Worm (Caenorhabditis elegans): ENCODE results near the gene sru-12.
"Not testable (repeated sequence)": the region's sequence is repeated elsewhere in the genome, so short reads cannot be mapped to it uniquely, and the experiment has no call there.

sru-12 gene

ce11 chrIV:13588544-13589043 is 5.6 kb downstream of the sru-12 start, which contains the start of gene sru-9:
Gene sru-9, plus strand, starts transcription at chrIV:13588993.
- TF ChIP-seq snpc-1.2 (GFP tag; IDR thresholded peaks at IDR 0.05) = peak; percentile 66

ce11 chrIV:13591645-13592044 is 8.6 kb downstream of the sru-12 start, which contains the start of gene tsp-5:
Gene tsp-5, minus strand, starts transcription at chrIV:13591745.
- no peak for TF ChIP-seq nhr-10 (tag; optimal IDR thresholded peaks at IDR 0.05)
- peak; percentile 33 for TF ChIP-seq aha-1 (tag)
- TF ChIP-seq lin-38 (GFP tag; IDR thresholded peaks at IDR 0.05) = no peak
- no peak for TF ChIP-seq dmd-9 (GFP tag; IDR thresholded peaks at IDR 0.05)

- TF ChIP-seq vab-7 (GFP tag; IDR thresholded peaks at IDR 0.05) (no peak), ama-1 (optimal IDR thresholded peaks at IDR 0.05) (no peak), F26F4.8 (GFP tag; conservative IDR thresholded peaks at IDR 0.05) (no peak), pha-4 (GFP tag; IDR thresholded peaks at IDR 0.05) (no peak), pha-4 (tag; optimal IDR thresholded peaks at IDR 0.05) (no peak), attf-4 (tag; optimal IDR thresholded peaks at IDR 0.05) (no peak), R02D3.7 (tag; optimal IDR thresholded peaks at IDR 0.05) (no peak), spr-3 (GFP tag; optimal IDR thresholded peaks at IDR 0.05) (no peak), saeg-2 (GFP tag; IDR thresholded peaks at IDR 0.05) (no peak), ceh-32 (tag; optimal IDR thresholded peaks at IDR 0.05; ENCODE audit: poor library complexity) (no peak), nhr-77 (tag; optimal IDR thresholded peaks at IDR 0.05) (no peak), daf-19 (GFP tag; conservative IDR thresholded peaks at IDR 0.05) (no peak), mes-2 (tag; optimal IDR thresholded peaks at IDR 0.05; ENCODE audit: poor library complexity, severe bottlenecking) (no peak), egl-43 (GFP tag; IDR thresholded peaks at IDR 0.05) (no peak), daf-16 (GFP tag; optimal IDR thresholded peaks at IDR 0.05) (no peak), daf-16 (tag; optimal IDR thresholded peaks at IDR 0.05) (no peak), daf-8 (GFP tag; IDR thresholded peaks at IDR 0.05) (no peak), D1046.2 (GFP tag; IDR thresholded peaks at IDR 0.05) (no peak), nhr-41 (GFP tag; IDR thresholded peaks at IDR 0.05) (no peak), dmd-8 (GFP tag; IDR thresholded peaks at IDR 0.05) (no peak)
These were observed 10.3 kb downstream of the sru-12 start, which contains the start of gene Y45F10B.3 for ce11 chrIV:13593351-13593750. Gene Y45F10B.3, plus strand, starts transcription at chrIV:13593651.

DNA sequence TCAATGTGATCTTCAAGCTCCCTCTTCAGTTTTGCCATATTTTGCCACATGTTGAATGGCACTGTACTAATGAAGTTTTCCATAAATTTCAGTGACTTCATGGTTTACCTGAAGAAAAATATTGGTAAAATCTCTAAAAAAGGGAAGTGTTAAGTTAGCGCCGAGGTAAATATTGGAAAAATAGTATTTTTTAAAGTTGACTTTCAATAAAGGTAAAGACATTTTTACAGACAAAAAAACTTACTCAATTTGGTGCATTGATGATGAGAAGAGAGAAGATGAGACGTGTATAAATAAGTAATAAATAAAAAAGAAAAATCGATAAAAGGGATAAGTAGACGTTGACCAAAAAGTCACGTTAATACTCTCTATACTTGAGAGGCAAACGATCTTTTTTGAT is 14.8 kb downstream of the sru-12 start, which contains the start of gene Y45F10B.9:
Y45F10B.9 (minus strand) TSS at position 101 of the 400 bp plus-strand sequence.
- not testable (repeated sequence) for TF ChIP-seq T20F7.1 (GFP tag; optimal IDR thresholded peaks at IDR 0.05); mdl-1 (tag; optimal IDR thresholded peaks at IDR 0.05); egl-43 (GFP tag; IDR thresholded peaks at IDR 0.05)

ce11 chrIV:13600643-13601042 is 17.6 kb downstream of the sru-12 start:
- no peak for TF ChIP-seq lin-29 (GFP tag; IDR thresholded peaks at IDR 0.05)
- TF ChIP-seq daf-19 (GFP tag; conservative IDR thresholded peaks at IDR 0.05) = no peak
- TF ChIP-seq daf-12 (tag; optimal IDR thresholded peaks at IDR 0.05) = no peak
- TF ChIP-seq snpc-1.2 (GFP tag; IDR thresholded peaks at IDR 0.05) = peak; percentile 98
- peak; percentile 50 for TF ChIP-seq snpc-4 (tag; optimal IDR thresholded peaks at IDR 0.05)
- TF ChIP-seq mdt-29 (GFP tag; IDR thresholded peaks at IDR 0.05) = 0 out of 2 replicates have a peak, but pooled peaks have one; percentile 40
- TF ChIP-seq nhr-11 (tag; optimal IDR thresholded peaks at IDR 0.05) = no peak

DNA sequence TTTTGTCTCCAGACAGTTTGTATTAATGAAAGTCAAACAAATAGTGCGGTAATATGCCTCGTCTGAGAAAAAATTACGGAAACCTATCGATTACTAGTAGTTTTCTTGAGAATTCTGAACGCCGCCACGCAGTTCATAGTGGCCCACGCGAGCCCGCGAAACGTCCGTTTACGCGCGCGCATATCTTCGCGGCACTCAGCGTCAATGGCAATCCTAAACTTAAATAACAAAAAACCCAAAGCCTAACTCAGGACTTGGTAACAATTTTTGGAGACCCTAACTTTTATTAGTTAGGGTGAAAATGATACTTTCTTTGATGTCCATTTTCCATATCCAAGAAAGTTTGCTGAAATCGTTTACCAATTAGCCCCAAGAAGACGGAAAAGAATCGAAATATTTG is 18.4 kb downstream of the sru-12 start:
- peak; percentile 53 for TF ChIP-seq F49E8.2 (tag; optimal IDR thresholded peaks at IDR 0.05; ENCODE audit: borderline replicate concordance)
- TF ChIP-seq mdt-29 (GFP tag; IDR thresholded peaks at IDR 0.05) = peak; percentile 69; the same call in 1 of the 2 replicates
- 0 out of 2 replicates have a peak, but pooled peaks have one; percentile 15 for TF ChIP-seq Y48G9A.11 (GFP tag; IDR thresholded peaks at IDR 0.05)
- peak; percentile 97 for TF ChIP-seq snpc-1.2 (GFP tag; IDR thresholded peaks at IDR 0.05)
- TF ChIP-seq php-3 (GFP tag; IDR thresholded peaks at IDR 0.05) = no peak
